Worm (Caenorhabditis elegans) whole organism, L4 larva: ENCODE measurements around the gene col-158.

Experiments
- nhr-25 ChIP-seq: sonication (generic microtip); optimal IDR thresholded peaks from 2 replicates; lab custom pipeline; 2017; ENCODE audit warnings: missing genetic modification characterization, mild to moderate bottlenecking, missing compliant biosample characterization, antibody characterized with exemption, moderate library complexity, borderline replicate concordance; ENCODE audit not compliant: insufficient read depth
- unc-62 ChIP-seq, 3 experiments: fragments of 150-350 bp in 1 of 3; sonication (generic microtip); optimal IDR thresholded peaks in 2 of 3; peaks in 1 of 3; 1 replicate in 1 of 3; 2 replicates in 2 of 3; lab custom pipeline; 2014 to 2017; ENCODE audit warnings: missing biosample characterization in 3 of 3, missing genetic modification characterization in 3 of 3, missing genetic modification reagents in 3 of 3, missing genotype in 1 of 3

DNA sequence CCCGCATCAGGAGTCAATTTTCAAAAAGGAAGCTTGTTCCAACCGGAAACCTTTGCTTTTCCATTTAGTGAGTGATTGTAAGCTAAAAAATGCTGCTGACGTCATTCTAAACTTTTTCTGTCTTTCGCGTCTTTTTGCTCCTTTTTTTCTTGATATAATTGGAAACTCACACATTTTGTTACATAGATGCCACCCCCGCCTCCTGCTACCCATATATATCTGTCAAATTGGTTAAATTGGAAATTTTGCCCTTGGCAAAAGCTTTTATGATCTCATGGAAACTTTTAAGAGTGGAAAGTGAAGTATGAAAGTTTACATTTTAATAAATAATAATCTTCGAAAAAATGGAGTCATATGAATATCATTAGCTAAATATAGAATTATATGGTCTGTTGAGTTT, 19.4 kb upstream of the col-158 start:
- TF ChIP-seq nhr-25 (tag; lab: Kevin White, UChicago) (no peak), unc-62 (GFP tag; optimal IDR thresholded peaks at IDR 0.05 in 1 of 2; lab: Kevin White, UChicago) (no peak), unc-62 (tag; optimal IDR thresholded peaks at IDR 0.05; lab: Kevin White, UChicago) (no peak)
